Worm (Caenorhabditis elegans) whole organism, L1 larva: ENCODE data around the gene EGAP1.5.

Experiments used
- C16A3.4 ChIP-seq: fragments of 150-350 bp; optimal IDR thresholded peaks from 2 replicates; lab custom pipeline; 2014; ENCODE audit warnings: missing biosample characterization, missing genetic modification characterization
- C34B4.2 ChIP-seq: sonication (generic microtip); optimal IDR thresholded peaks from 2 replicates; lab custom pipeline; 2017; ENCODE audit warnings: mild to moderate bottlenecking, missing genetic modification characterization, missing compliant biosample characterization
- F16B12.6 ChIP-seq: fragments of 150-350 bp; optimal IDR thresholded peaks from 2 replicates; lab custom pipeline; 2014; ENCODE audit warnings: missing biosample characterization, missing genetic modification characterization
- Y116A8C.19 ChIP-seq: sonication (generic microtip); optimal IDR thresholded peaks from 2 replicates; lab custom pipeline; 2016; ENCODE audit warnings: missing compliant biosample characterization, missing genetic modification characterization, borderline replicate concordance
- aha-1 ChIP-seq: fragments of 150-350 bp; optimal IDR thresholded peaks from 2 replicates; lab custom pipeline; 2014; ENCODE audit warnings: missing biosample characterization, missing genetic modification characterization
- alr-1 ChIP-seq: fragments of 200-800 bp; sonication (Bioruptor generic); optimal IDR thresholded peaks from 2 replicates; lab custom pipeline; 2018; ENCODE audit warnings: borderline replicate concordance, mild to moderate bottlenecking, missing genetic modification characterization, missing compliant biosample characterization
- aly-2 ChIP-seq: fragments of 150-350 bp; optimal IDR thresholded peaks from 2 replicates; lab custom pipeline; 2014; ENCODE audit warnings: missing biosample characterization, missing genetic modification characterization
- ceh-63 ChIP-seq: fragments of 200-800 bp; sonication (Bioruptor generic); optimal IDR thresholded peaks from 2 replicates; lab custom pipeline; 2018; ENCODE audit warnings: mild to moderate bottlenecking, missing genetic modification characterization, missing compliant biosample characterization
- ceh-8 ChIP-seq: fragments of 200-800 bp; sonication (Bioruptor generic); optimal IDR thresholded peaks from 2 replicates; lab custom pipeline; 2018; ENCODE audit warnings: mild to moderate bottlenecking, missing genetic modification characterization, moderate library complexity, missing compliant biosample characterization
- ceh-88 ChIP-seq: fragments of 200-800 bp; sonication (Bioruptor generic); IDR thresholded peaks from 2 replicates; pipeline ENCODE4 v1.3.6; 2022; ENCODE audit warnings: missing genetic modification characterization, missing compliant biosample characterization
- ceh-90 ChIP-seq: sonication (generic microtip); optimal IDR thresholded peaks from 2 replicates; lab custom pipeline; 2016; ENCODE audit warnings: missing genetic modification characterization, missing compliant biosample characterization
- dpl-1 ChIP-seq, 3 experiments: fragments of 150-350 bp in 2 of 3; sonication (generic microtip) in 1 of 3; optimal IDR thresholded peaks; 2 replicates each; lab custom pipeline; 2014 to 2017; ENCODE audit warnings: missing biosample characterization in 3 of 3, missing genetic modification characterization in 3 of 3, missing genetic modification reagents in 3 of 3
- dsc-1 ChIP-seq: sonication (generic microtip); optimal IDR thresholded peaks from 2 replicates; lab custom pipeline; 2016; ENCODE audit warnings: mild to moderate bottlenecking, missing genetic modification characterization, missing compliant biosample characterization
- efl-1 ChIP-seq, 4 experiments: fragments of 150-350 bp; optimal IDR thresholded peaks in 3 of 4; peaks in 1 of 4; 1 replicate in 1 of 4; 2 replicates in 3 of 4; lab custom pipeline; 2014; ENCODE audit warnings: missing biosample characterization in 2 of 4, missing genetic modification characterization in 2 of 4, missing genetic modification reagents in 2 of 4
- egl-13 ChIP-seq: sonication (generic microtip); optimal IDR thresholded peaks from 2 replicates; lab custom pipeline; 2016; ENCODE audit warnings: missing genotype, missing genetic modification reagents, missing genetic modification characterization, missing compliant biosample characterization
- fkh-10 ChIP-seq: sonication (generic microtip); optimal IDR thresholded peaks from 2 replicates; lab custom pipeline; 2017; ENCODE audit warnings: missing biosample characterization, missing genetic modification reagents, missing genetic modification characterization
- fos-1 ChIP-seq: fragments of 150-350 bp; optimal IDR thresholded peaks from 2 replicates; lab custom pipeline; 2014; ENCODE audit warnings: missing biosample characterization, missing genetic modification characterization
- grh-1 ChIP-seq: fragments of 200-800 bp; sonication (Bioruptor generic); IDR thresholded peaks from 2 replicates; pipeline ENCODE4 v1.3.6; 2022; ENCODE audit warnings: missing genetic modification reagents, missing genetic modification characterization, missing compliant biosample characterization
- hlh-17 ChIP-seq: fragments of 200-800 bp; sonication (Bioruptor generic); optimal IDR thresholded peaks from 2 replicates; lab custom pipeline; 2018; ENCODE audit warnings: missing genetic modification characterization, mild to moderate bottlenecking, missing compliant biosample characterization, moderate library complexity, borderline replicate concordance
- hlh-4 ChIP-seq: sonication (generic microtip); optimal IDR thresholded peaks from 2 replicates; lab custom pipeline; 2016; ENCODE audit warnings: mild to moderate bottlenecking, missing genetic modification characterization, missing compliant biosample characterization
- isw-1 ChIP-seq: fragments of 200-800 bp; sonication (Bioruptor generic); IDR thresholded peaks from 2 replicates; pipeline ENCODE4 v1.3.6; 2022; ENCODE audit warnings: missing genetic modification characterization, missing compliant biosample characterization
- lin-13 ChIP-seq: fragments of 150-350 bp; optimal IDR thresholded peaks from 2 replicates; lab custom pipeline; 2014; ENCODE audit warnings: missing biosample characterization, missing genetic modification reagents, missing genetic modification characterization
- lin-14 ChIP-seq: fragments of 200-800 bp; sonication (Bioruptor generic); optimal IDR thresholded peaks from 2 replicates; lab custom pipeline; 2018; ENCODE audit warnings: mild to moderate bottlenecking, missing genetic modification characterization, moderate library complexity, missing compliant biosample characterization
- lin-35 ChIP-seq, 2 experiments: fragments of 150-350 bp; optimal IDR thresholded peaks; 2 replicates each; lab custom pipeline; 2014; ENCODE audit warnings: missing biosample characterization in 2 of 2, missing genetic modification characterization in 2 of 2, missing genetic modification reagents in 2 of 2
- lir-3 ChIP-seq: sonication (generic microtip); optimal IDR thresholded peaks from 2 replicates; lab custom pipeline; 2016; ENCODE audit warnings: mild to moderate bottlenecking, missing genetic modification characterization, moderate library complexity, missing compliant biosample characterization; ENCODE audit not compliant: poor library complexity
- mab-9 ChIP-seq: fragments of 200-800 bp; sonication (Bioruptor generic); IDR thresholded peaks from 2 replicates; pipeline ENCODE4 v1.3.6; 2022; ENCODE audit warnings: missing genetic modification reagents, missing genetic modification characterization, missing compliant biosample characterization
- nhr-11 ChIP-seq: fragments of 150-350 bp; optimal IDR thresholded peaks from 2 replicates; lab custom pipeline; 2014; ENCODE audit warnings: missing biosample characterization, missing genetic modification characterization
- nhr-19 ChIP-seq: fragments of 200-800 bp; sonication (Bioruptor generic); conservative IDR thresholded peaks from 2 replicates; pipeline ENCODE4 v1.3.6; 2022; ENCODE audit warnings: missing genetic modification characterization, missing compliant biosample characterization
- nhr-237 ChIP-seq: fragments of 150-350 bp; optimal IDR thresholded peaks from 2 replicates; lab custom pipeline; 2014; ENCODE audit warnings: missing biosample characterization, missing genetic modification characterization
- nhr-28 ChIP-seq: fragments of 150-350 bp; optimal IDR thresholded peaks from 2 replicates; lab custom pipeline; 2014; ENCODE audit warnings: missing biosample characterization, missing genetic modification characterization
- nhr-71 ChIP-seq: sonication (generic microtip); optimal IDR thresholded peaks from 2 replicates; lab custom pipeline; 2016; ENCODE audit warnings: mild to moderate bottlenecking, missing genetic modification characterization, moderate library complexity, missing compliant biosample characterization
- nhr-84 ChIP-seq: sonication (generic microtip); optimal IDR thresholded peaks from 2 replicates; lab custom pipeline; 2017; ENCODE audit warnings: missing biosample characterization, missing genetic modification characterization
- nhr-85 ChIP-seq: sonication (generic microtip); peaks from one replicate; lab custom pipeline; 2016; ENCODE audit warnings: missing genetic modification characterization, inconsistent platforms, missing compliant biosample characterization
- rnt-1 ChIP-seq: sonication (generic microtip); optimal IDR thresholded peaks from 2 replicates; lab custom pipeline; 2016; ENCODE audit warnings: mild to moderate bottlenecking, missing genetic modification characterization, moderate library complexity, missing compliant biosample characterization
- skn-1 ChIP-seq: fragments of 150-350 bp; optimal IDR thresholded peaks from 2 replicates; lab custom pipeline; 2014; ENCODE audit warnings: missing biosample characterization, missing genetic modification characterization
- snpc-4 ChIP-seq: fragments of 150-350 bp; optimal IDR thresholded peaks from 2 replicates; lab custom pipeline; 2014; ENCODE audit warnings: missing biosample characterization, missing genetic modification characterization
- snu-23 ChIP-seq: sonication (generic microtip); optimal IDR thresholded peaks from 2 replicates; lab custom pipeline; 2016; ENCODE audit warnings: missing genetic modification characterization, missing compliant biosample characterization
- sox-4 ChIP-seq: sonication (generic microtip); optimal IDR thresholded peaks from 2 replicates; lab custom pipeline; 2016; ENCODE audit warnings: missing genetic modification characterization, missing compliant biosample characterization
- sptf-1 ChIP-seq: fragments of 150-350 bp; optimal IDR thresholded peaks from 2 replicates; lab custom pipeline; 2014; ENCODE audit warnings: missing biosample characterization, missing genetic modification characterization
- swsn-7 ChIP-seq: sonication (generic microtip); optimal IDR thresholded peaks from 2 replicates; lab custom pipeline; 2016; ENCODE audit warnings: missing genetic modification characterization, missing compliant biosample characterization
- tbx-2 ChIP-seq: sonication (generic microtip); optimal IDR thresholded peaks from 2 replicates; lab custom pipeline; 2016; ENCODE audit warnings: missing genetic modification characterization, missing compliant biosample characterization
- tlp-1 ChIP-seq: fragments of 150-350 bp; optimal IDR thresholded peaks from 2 replicates; lab custom pipeline; 2014; ENCODE audit warnings: missing biosample characterization, missing genetic modification characterization
- unc-130 ChIP-seq: fragments of 150-350 bp; optimal IDR thresholded peaks from 2 replicates; lab custom pipeline; 2017; ENCODE audit warnings: missing biosample characterization, missing genetic modification characterization, inconsistent platforms
- unc-62 ChIP-seq: fragments of 150-350 bp; optimal IDR thresholded peaks from 2 replicates; lab custom pipeline; 2014; ENCODE audit warnings: missing biosample characterization, missing genetic modification reagents, missing genetic modification characterization
- unc-86 ChIP-seq: sonication (generic microtip); optimal IDR thresholded peaks from 2 replicates; lab custom pipeline; 2016; ENCODE audit warnings: missing genetic modification characterization, missing compliant biosample characterization
- unc-98 ChIP-seq: fragments of 200-800 bp; sonication (Bioruptor generic); IDR thresholded peaks from 2 replicates; pipeline ENCODE4 v1.3.6; 2022; ENCODE audit warnings: missing genetic modification characterization, missing compliant biosample characterization
- vab-15 ChIP-seq: sonication (generic microtip); optimal IDR thresholded peaks from 2 replicates; lab custom pipeline; 2017; ENCODE audit warnings: missing genotype, mild to moderate bottlenecking, missing genetic modification characterization, missing compliant biosample characterization
- zag-1 ChIP-seq: fragments of 150-350 bp; optimal IDR thresholded peaks from 2 replicates; lab custom pipeline; 2014; ENCODE audit warnings: missing biosample characterization, missing genetic modification characterization
- zip-4 ChIP-seq: fragments of 200-800 bp; sonication (Bioruptor generic); optimal IDR thresholded peaks from 2 replicates; lab custom pipeline; 2018; ENCODE audit warnings: mild to moderate bottlenecking, missing genetic modification characterization, moderate library complexity, missing compliant biosample characterization
- ztf-11 ChIP-seq, 2 experiments: sonication (generic microtip); optimal IDR thresholded peaks; 2 replicates each; lab custom pipeline; 2016 to 2017; ENCODE audit warnings: missing genetic modification characterization in 2 of 2, missing biosample characterization in 1 of 2, missing compliant biosample characterization in 1 of 2
- ztf-4 ChIP-seq: fragments of 150-350 bp; optimal IDR thresholded peaks from 2 replicates; lab custom pipeline; 2014; ENCODE audit warnings: missing biosample characterization, missing genetic modification characterization

The EGAP1.5 gene

DNA sequence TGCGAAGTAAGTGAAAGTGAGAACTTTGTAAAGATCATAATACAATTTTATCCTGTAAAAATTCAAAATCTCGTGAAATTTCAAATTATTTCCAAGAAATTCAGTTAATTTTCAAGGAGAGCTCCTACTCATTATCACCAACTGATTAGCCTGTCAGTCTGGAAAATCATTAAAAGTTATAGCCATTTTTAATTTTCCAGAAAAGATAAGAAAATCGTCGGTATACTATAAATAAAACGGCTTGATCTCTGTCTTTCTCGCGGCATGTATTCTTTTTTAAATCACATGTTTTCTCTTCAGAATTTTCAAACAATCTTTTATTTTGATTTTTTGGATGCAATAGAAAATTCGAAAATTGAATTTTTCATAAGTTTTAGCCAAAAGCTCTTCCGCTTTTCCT is 17.5 kb downstream of the EGAP1.5 start:
- TF ChIP-seq ztf-4, result no peak
- no peak for TF ChIP-seq C16A3.4 (tag; lab: Kevin White, UChicago)
- no peak for TF ChIP-seq skn-1 (tag; lab: Kevin White, UChicago)
- TF ChIP-seq tlp-1 (tag; lab: Kevin White, UChicago), result peak; percentile 61
- no peak for TF ChIP-seq ceh-88 (GFP tag; lab: Robert Waterston, UW)
- TF ChIP-seq efl-1 (optimal IDR thresholded peaks at IDR 0.05; lab: Kevin White, UChicago), result no peak
- TF ChIP-seq efl-1 (GFP tag; optimal IDR thresholded peaks at IDR 0.05 in 1 of 2; lab: Kevin White, UChicago), result no peak

DNA sequence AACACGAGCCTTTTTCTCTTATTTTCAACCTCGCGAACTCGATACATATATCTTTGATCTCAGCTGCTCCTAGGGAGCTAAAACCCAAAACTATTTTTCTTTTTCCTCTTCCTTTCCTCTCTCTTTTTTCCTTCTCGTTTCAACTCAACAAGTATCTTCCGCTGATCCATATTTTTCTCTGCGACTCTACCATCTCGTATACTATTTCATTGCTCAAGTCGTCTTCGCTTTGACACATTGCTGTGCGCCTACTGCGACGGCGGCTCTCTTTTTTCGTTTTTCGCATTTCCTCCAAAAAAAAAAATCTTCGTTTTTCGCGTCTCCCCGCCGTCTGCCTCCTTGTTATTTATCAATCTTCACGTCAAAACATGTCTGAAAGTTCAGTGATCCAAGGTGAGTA is 18.3 kb downstream of the EGAP1.5 start:
- TF ChIP-seq efl-1 (optimal IDR thresholded peaks at IDR 0.05; lab: Kevin White, UChicago), result peak; percentile 21 to 33
- TF ChIP-seq efl-1 (GFP tag; optimal IDR thresholded peaks at IDR 0.05 in 1 of 2; lab: Kevin White, UChicago), result peak in 1 of 2 experiments; percentile 86
- TF ChIP-seq lir-3 (tag; lab: Kevin White, UChicago), result no peak
- TF ChIP-seq zip-4 (GFP tag; lab: Kevin White, UChicago), result no peak
- TF ChIP-seq mab-9 (GFP tag; lab: Robert Waterston, UW), result no peak
- TF ChIP-seq lin-14, result peak; percentile 87
- TF ChIP-seq sox-4 (tag; lab: Kevin White, UChicago), result no peak
- no peak for TF ChIP-seq tbx-2 (tag; lab: Kevin White, UChicago)
- no peak for TF ChIP-seq lin-35 (GFP tag; optimal IDR thresholded peaks at IDR 0.05; lab: Kevin White, UChicago)
- no peak for TF ChIP-seq ceh-88 (GFP tag; lab: Robert Waterston, UW)
- TF ChIP-seq grh-1 (GFP tag; lab: Robert Waterston, UW), result no peak
- TF ChIP-seq unc-86, result no peak
- TF ChIP-seq C16A3.4 (tag; lab: Kevin White, UChicago), result no peak
- no peak for TF ChIP-seq unc-98
- no peak for TF ChIP-seq C34B4.2
- no peak for TF ChIP-seq hlh-4 (tag; lab: Kevin White, UChicago)
- no peak for TF ChIP-seq nhr-28 (tag; lab: Kevin White, UChicago)
- no peak for TF ChIP-seq nhr-11 (tag; lab: Kevin White, UChicago)
- no peak for TF ChIP-seq sptf-1 (tag; lab: Kevin White, UChicago)
- no peak for TF ChIP-seq aly-2
- no peak for TF ChIP-seq zag-1 (tag; lab: Kevin White, UChicago)
- no peak for TF ChIP-seq ceh-8 (GFP tag; lab: Kevin White, UChicago)
- no peak for TF ChIP-seq skn-1 (tag; lab: Kevin White, UChicago)
- no peak for TF ChIP-seq F16B12.6 (tag; lab: Kevin White, UChicago)
- TF ChIP-seq nhr-84 (tag; lab: Kevin White, UChicago), result no peak
- TF ChIP-seq rnt-1 (tag; lab: Kevin White, UChicago), result peak; percentile 61
- peak; percentile 17 for TF ChIP-seq snu-23 (GFP tag; lab: Kevin White, UChicago)
- TF ChIP-seq egl-13 (tag; lab: Kevin White, UChicago), result no peak
- no peak for TF ChIP-seq ztf-11 (tag; optimal IDR thresholded peaks at IDR 0.05; lab: Kevin White, UChicago)
- no peak for TF ChIP-seq nhr-85 (tag; lab: Kevin White, UChicago)
- no peak for TF ChIP-seq fos-1 (tag; lab: Kevin White, UChicago)
- no peak for TF ChIP-seq snpc-4
- no peak for TF ChIP-seq unc-130 (tag; lab: Kevin White, UChicago)
- no peak for TF ChIP-seq hlh-17 (GFP tag; lab: Kevin White, UChicago)
- TF ChIP-seq nhr-237, result no peak
- no peak for TF ChIP-seq vab-15 (tag; lab: Kevin White, UChicago)
- no peak for TF ChIP-seq ceh-90 (tag; lab: Kevin White, UChicago)
- TF ChIP-seq lin-13 (GFP tag; lab: Kevin White, UChicago), result no peak
- no peak for TF ChIP-seq aha-1 (tag; lab: Kevin White, UChicago)
- peak; percentile 22 for TF ChIP-seq dsc-1 (tag; lab: Kevin White, UChicago)
- TF ChIP-seq ceh-63 (GFP tag; lab: Kevin White, UChicago), result no peak
- peak; percentile 37 for TF ChIP-seq swsn-7 (tag; lab: Kevin White, UChicago)
- TF ChIP-seq nhr-71 (tag; lab: Kevin White, UChicago), result peak; percentile 51
- no peak for TF ChIP-seq unc-62 (GFP tag; lab: Kevin White, UChicago)
- peak; percentile 81 for TF ChIP-seq fkh-10
- peak; percentile 66 for TF ChIP-seq nhr-19 (GFP tag; lab: Robert Waterston, UW)
- TF ChIP-seq Y116A8C.19 (tag; lab: Kevin White, UChicago), result no peak
- no peak for TF ChIP-seq dpl-1 (GFP tag; optimal IDR thresholded peaks at IDR 0.05; lab: Kevin White, UChicago)
- TF ChIP-seq alr-1 (tag; lab: Kevin White, UChicago), result no peak
- no peak for TF ChIP-seq isw-1 (GFP tag; lab: Robert Waterston, UW)
